Worm (Caenorhabditis elegans) whole organism, L1 larva: Measurements from ENCODE around the gene F09F7.5.
A peak's percentile ranks its signal among the peaks of the same experiment; 100 is the strongest.

Experiments used
- C16A3.4 ChIP-seq: fragments of 150-350 bp; optimal IDR thresholded peaks from 2 replicates; lab custom pipeline; 2014; ENCODE audit warnings: missing biosample characterization, missing genetic modification characterization
- Y116A8C.19 ChIP-seq: sonication (generic microtip); optimal IDR thresholded peaks from 2 replicates; lab custom pipeline; 2016; ENCODE audit warnings: missing compliant biosample characterization, missing genetic modification characterization, borderline replicate concordance
- alr-1 ChIP-seq: fragments of 200-800 bp; sonication (Bioruptor generic); optimal IDR thresholded peaks from 2 replicates; lab custom pipeline; 2018; ENCODE audit warnings: borderline replicate concordance, mild to moderate bottlenecking, missing genetic modification characterization, missing compliant biosample characterization
- blmp-1 ChIP-seq: fragments of 150-350 bp; optimal IDR thresholded peaks from 2 replicates; lab custom pipeline; 2014; ENCODE audit warnings: missing biosample characterization, missing genetic modification characterization
- ceh-63 ChIP-seq: fragments of 200-800 bp; sonication (Bioruptor generic); optimal IDR thresholded peaks from 2 replicates; lab custom pipeline; 2018; ENCODE audit warnings: mild to moderate bottlenecking, missing genetic modification characterization, missing compliant biosample characterization
- ces-1 ChIP-seq: fragments of 150-350 bp; optimal IDR thresholded peaks from 2 replicates; lab custom pipeline; 2014; ENCODE audit warnings: missing biosample characterization, missing genetic modification reagents, missing genetic modification characterization
- dpl-1 ChIP-seq, 3 experiments: fragments of 150-350 bp in 2 of 3; sonication (generic microtip) in 1 of 3; optimal IDR thresholded peaks; 2 replicates each; lab custom pipeline; 2014 to 2017; ENCODE audit warnings: missing biosample characterization in 3 of 3, missing genetic modification characterization in 3 of 3, missing genetic modification reagents in 3 of 3
- dsc-1 ChIP-seq: sonication (generic microtip); optimal IDR thresholded peaks from 2 replicates; lab custom pipeline; 2016; ENCODE audit warnings: mild to moderate bottlenecking, missing genetic modification characterization, missing compliant biosample characterization
- efl-3 ChIP-seq: fragments of 200-800 bp; sonication (Bioruptor generic); optimal IDR thresholded peaks from 2 replicates; lab custom pipeline; 2018; ENCODE audit warnings: mild to moderate bottlenecking, missing genetic modification characterization, missing compliant biosample characterization
- egl-27 ChIP-seq, 2 experiments: fragments of 150-350 bp in 1 of 2; sonication (generic microtip); optimal IDR thresholded peaks; 3 replicates each; lab custom pipeline; 2017 to 2018; ENCODE audit warnings: missing biosample characterization in 2 of 2, missing genetic modification characterization in 2 of 2, missing genetic modification reagents in 2 of 2
- elt-3 ChIP-seq, 6 experiments: fragments of 150-350 bp in 1 of 6; sonication (generic microtip); optimal IDR thresholded peaks; 2 replicates each; lab custom pipeline; 2017 to 2018; ENCODE audit warnings: missing biosample characterization in 6 of 6, missing genetic modification characterization in 6 of 6, inconsistent platforms in 1 of 6
- fkh-4 ChIP-seq: sonication (generic microtip); optimal IDR thresholded peaks from 2 replicates; lab custom pipeline; 2016; ENCODE audit warnings: missing compliant biosample characterization, missing genetic modification characterization, borderline replicate concordance
- fkh-8 ChIP-seq: sonication (generic microtip); optimal IDR thresholded peaks from 2 replicates; lab custom pipeline; 2016; ENCODE audit warnings: mild to moderate bottlenecking, missing genetic modification characterization, missing compliant biosample characterization
- grh-1 ChIP-seq: fragments of 200-800 bp; sonication (Bioruptor generic); IDR thresholded peaks from 2 replicates; pipeline ENCODE4 v1.3.6; 2022; ENCODE audit warnings: missing genetic modification reagents, missing genetic modification characterization, missing compliant biosample characterization
- hlh-4 ChIP-seq: sonication (generic microtip); optimal IDR thresholded peaks from 2 replicates; lab custom pipeline; 2016; ENCODE audit warnings: mild to moderate bottlenecking, missing genetic modification characterization, missing compliant biosample characterization
- hpl-2 ChIP-seq: fragments of 150-350 bp; optimal IDR thresholded peaks from 2 replicates; lab custom pipeline; 2014; ENCODE audit warnings: missing biosample characterization, missing genetic modification reagents, missing genetic modification characterization
- irx-1 ChIP-seq: sonication (generic microtip); optimal IDR thresholded peaks from 2 replicates; lab custom pipeline; 2016; ENCODE audit warnings: missing genetic modification characterization, missing compliant biosample characterization
- isw-1 ChIP-seq: fragments of 200-800 bp; sonication (Bioruptor generic); IDR thresholded peaks from 2 replicates; pipeline ENCODE4 v1.3.6; 2022; ENCODE audit warnings: missing genetic modification characterization, missing compliant biosample characterization
- lin-13 ChIP-seq: fragments of 150-350 bp; optimal IDR thresholded peaks from 2 replicates; lab custom pipeline; 2014; ENCODE audit warnings: missing biosample characterization, missing genetic modification reagents, missing genetic modification characterization
- lin-14 ChIP-seq: fragments of 200-800 bp; sonication (Bioruptor generic); optimal IDR thresholded peaks from 2 replicates; lab custom pipeline; 2018; ENCODE audit warnings: mild to moderate bottlenecking, missing genetic modification characterization, moderate library complexity, missing compliant biosample characterization
- lin-15B ChIP-seq: fragments of 150-350 bp; sonication (generic microtip); optimal IDR thresholded peaks from 3 replicates; lab custom pipeline; 2014; ENCODE audit warnings: missing biosample characterization, missing genetic modification characterization
- lin-35 ChIP-seq, 2 experiments: fragments of 150-350 bp; optimal IDR thresholded peaks; 2 replicates each; lab custom pipeline; 2014; ENCODE audit warnings: missing biosample characterization in 2 of 2, missing genetic modification characterization in 2 of 2, missing genetic modification reagents in 2 of 2
- lir-3 ChIP-seq: sonication (generic microtip); optimal IDR thresholded peaks from 2 replicates; lab custom pipeline; 2016; ENCODE audit warnings: mild to moderate bottlenecking, missing genetic modification characterization, moderate library complexity, missing compliant biosample characterization; ENCODE audit not compliant: poor library complexity
- lsy-2 ChIP-seq, 2 experiments: fragments of 150-350 bp; optimal IDR thresholded peaks; 2 replicates each; lab custom pipeline; 2014; ENCODE audit warnings: missing biosample characterization in 2 of 2, missing genetic modification characterization in 2 of 2
- mdl-1 ChIP-seq, 2 experiments: fragments of 150-350 bp; optimal IDR thresholded peaks; 2 replicates each; lab custom pipeline; 2014 to 2017; ENCODE audit warnings: missing biosample characterization in 2 of 2, missing genetic modification characterization in 2 of 2, inconsistent platforms in 1 of 2
- mep-1 ChIP-seq: fragments of 150-350 bp; optimal IDR thresholded peaks from 2 replicates; lab custom pipeline; 2014; ENCODE audit warnings: missing biosample characterization, missing genetic modification characterization
- nhr-19 ChIP-seq: fragments of 200-800 bp; sonication (Bioruptor generic); conservative IDR thresholded peaks from 2 replicates; pipeline ENCODE4 v1.3.6; 2022; ENCODE audit warnings: missing genetic modification characterization, missing compliant biosample characterization
- nhr-20 ChIP-seq: sonication (generic microtip); optimal IDR thresholded peaks from 2 replicates; lab custom pipeline; 2016; ENCODE audit warnings: mild to moderate bottlenecking, missing genetic modification characterization, missing compliant biosample characterization
- nhr-47 ChIP-seq: sonication (generic microtip); optimal IDR thresholded peaks from 2 replicates; lab custom pipeline; 2016; ENCODE audit warnings: mild to moderate bottlenecking, missing genetic modification characterization, moderate library complexity, missing compliant biosample characterization
- nhr-71 ChIP-seq: sonication (generic microtip); optimal IDR thresholded peaks from 2 replicates; lab custom pipeline; 2016; ENCODE audit warnings: mild to moderate bottlenecking, missing genetic modification characterization, moderate library complexity, missing compliant biosample characterization
- nhr-76 ChIP-seq: sonication (generic microtip); optimal IDR thresholded peaks from 2 replicates; lab custom pipeline; 2017; ENCODE audit warnings: missing biosample characterization, missing genetic modification characterization
- nhr-84 ChIP-seq: sonication (generic microtip); optimal IDR thresholded peaks from 2 replicates; lab custom pipeline; 2017; ENCODE audit warnings: missing biosample characterization, missing genetic modification characterization
- nhr-85 ChIP-seq: sonication (generic microtip); peaks from one replicate; lab custom pipeline; 2016; ENCODE audit warnings: missing genetic modification characterization, inconsistent platforms, missing compliant biosample characterization
- nhr-90 ChIP-seq: sonication (generic microtip); optimal IDR thresholded peaks from 2 replicates; lab custom pipeline; 2016; ENCODE audit warnings: mild to moderate bottlenecking, missing genetic modification characterization, missing compliant biosample characterization; ENCODE audit not compliant: poor library complexity
- pax-3 ChIP-seq: fragments of 200-800 bp; sonication (Bioruptor generic); optimal IDR thresholded peaks from 2 replicates; lab custom pipeline; 2018; ENCODE audit warnings: mild to moderate bottlenecking, missing genetic modification characterization, moderate library complexity, missing compliant biosample characterization
- skn-1 ChIP-seq: fragments of 150-350 bp; optimal IDR thresholded peaks from 2 replicates; lab custom pipeline; 2014; ENCODE audit warnings: missing biosample characterization, missing genetic modification characterization
- snpc-4 ChIP-seq: fragments of 150-350 bp; optimal IDR thresholded peaks from 2 replicates; lab custom pipeline; 2014; ENCODE audit warnings: missing biosample characterization, missing genetic modification characterization
- snu-23 ChIP-seq: sonication (generic microtip); optimal IDR thresholded peaks from 2 replicates; lab custom pipeline; 2016; ENCODE audit warnings: missing genetic modification characterization, missing compliant biosample characterization
- sox-4 ChIP-seq: sonication (generic microtip); optimal IDR thresholded peaks from 2 replicates; lab custom pipeline; 2016; ENCODE audit warnings: missing genetic modification characterization, missing compliant biosample characterization
- sptf-1 ChIP-seq: fragments of 150-350 bp; optimal IDR thresholded peaks from 2 replicates; lab custom pipeline; 2014; ENCODE audit warnings: missing biosample characterization, missing genetic modification characterization
- tbx-2 ChIP-seq: sonication (generic microtip); optimal IDR thresholded peaks from 2 replicates; lab custom pipeline; 2016; ENCODE audit warnings: missing genetic modification characterization, missing compliant biosample characterization
- unc-130 ChIP-seq: fragments of 150-350 bp; optimal IDR thresholded peaks from 2 replicates; lab custom pipeline; 2017; ENCODE audit warnings: missing biosample characterization, missing genetic modification characterization, inconsistent platforms
- unc-30 ChIP-seq: sonication (generic microtip); optimal IDR thresholded peaks from 2 replicates; lab custom pipeline; 2017; ENCODE audit warnings: missing biosample characterization, missing genetic modification characterization
- unc-62 ChIP-seq: fragments of 150-350 bp; optimal IDR thresholded peaks from 2 replicates; lab custom pipeline; 2014; ENCODE audit warnings: missing biosample characterization, missing genetic modification reagents, missing genetic modification characterization
- unc-86 ChIP-seq: sonication (generic microtip); optimal IDR thresholded peaks from 2 replicates; lab custom pipeline; 2016; ENCODE audit warnings: missing genetic modification characterization, missing compliant biosample characterization
- unc-98 ChIP-seq: fragments of 200-800 bp; sonication (Bioruptor generic); IDR thresholded peaks from 2 replicates; pipeline ENCODE4 v1.3.6; 2022; ENCODE audit warnings: missing genetic modification characterization, missing compliant biosample characterization
- xbp-1 ChIP-seq: sonication (generic microtip); optimal IDR thresholded peaks from 2 replicates; lab custom pipeline; 2016; ENCODE audit warnings: missing genetic modification characterization, missing compliant biosample characterization
- ztf-11 ChIP-seq, 2 experiments: sonication (generic microtip); optimal IDR thresholded peaks; 2 replicates each; lab custom pipeline; 2016 to 2017; ENCODE audit warnings: missing genetic modification characterization in 2 of 2, missing biosample characterization in 1 of 2, missing compliant biosample characterization in 1 of 2

F09F7.5 gene

ce11 chrIII:5500732-5501131 lies 46.1 kb upstream of the F09F7.5 start (continued):
- TF ChIP-seq irx-1 (tag; lab: Kevin White, UChicago), result no peak
- TF ChIP-seq unc-62 (GFP tag; lab: Kevin White, UChicago), result no peak
- TF ChIP-seq pax-3, result peak; percentile 83
- TF ChIP-seq Y116A8C.19 (tag; lab: Kevin White, UChicago), result no peak
- peak; percentile 8 for TF ChIP-seq unc-86 (tag; lab: Kevin White, UChicago)
- TF ChIP-seq isw-1, result no peak
- no peak for TF ChIP-seq ces-1 (GFP tag; lab: Kevin White, UChicago)
- TF ChIP-seq hpl-2 (GFP tag; lab: Kevin White, UChicago), result no peak
- TF ChIP-seq grh-1 (GFP tag; lab: Robert Waterston, UW), result no peak
- TF ChIP-seq nhr-20 (tag; lab: Kevin White, UChicago), result peak; percentile 19
- TF ChIP-seq nhr-84 (tag; lab: Kevin White, UChicago), result no peak
- TF ChIP-seq unc-98 (GFP tag; lab: Robert Waterston, UW), result no peak
- TF ChIP-seq hlh-4 (tag; lab: Kevin White, UChicago), result no peak
- no peak for TF ChIP-seq dpl-1 (GFP tag; optimal IDR thresholded peaks at IDR 0.05; lab: Kevin White, UChicago)
- peak; percentile 77 for TF ChIP-seq nhr-71 (tag; lab: Kevin White, UChicago)
- TF ChIP-seq fkh-4 (tag; lab: Kevin White, UChicago), result peak; percentile 58
- TF ChIP-seq lsy-2 (tag; optimal IDR thresholded peaks at IDR 0.05; lab: Kevin White, UChicago), result peak; percentile 7 to 19
- no peak for TF ChIP-seq lin-13 (GFP tag; lab: Kevin White, UChicago)
- no peak for TF ChIP-seq C16A3.4
- no peak for TF ChIP-seq tbx-2
- no peak for TF ChIP-seq egl-27 (tag; optimal IDR thresholded peaks at IDR 0.05; lab: Kevin White, UChicago)
- no peak for TF ChIP-seq lir-3 (tag; lab: Kevin White, UChicago)
- TF ChIP-seq snpc-4, result no peak
- TF ChIP-seq lin-15B (tag; lab: Kevin White, UChicago), result no peak
- peak; percentile 80 for TF ChIP-seq sox-4

ce11 chrIII:5501358-5502287 lies 45.2 kb upstream of the F09F7.5 start, which contains the start of gene R02F2.1:
Gene R02F2.1, plus strand, starts transcription at chrIII:5501885.
- peak; percentile 78 for TF ChIP-seq snu-23 (GFP tag; lab: Kevin White, UChicago)
- TF ChIP-seq xbp-1, result peak; percentile 14
- TF ChIP-seq nhr-90, result peak; percentile 66
- no peak for TF ChIP-seq nhr-76 (tag; lab: Kevin White, UChicago)
- TF ChIP-seq tbx-2, result peak; percentile 38
- TF ChIP-seq nhr-20 (tag; lab: Kevin White, UChicago), result peak; percentile 76
- peak; percentile 79 for TF ChIP-seq dsc-1 (tag; lab: Kevin White, UChicago)
- TF ChIP-seq unc-130, result peak; percentile 21
- peak; percentile 80 for TF ChIP-seq nhr-85 (tag; lab: Kevin White, UChicago)
- TF ChIP-seq mdl-1 (tag; optimal IDR thresholded peaks at IDR 0.05; lab: Kevin White, UChicago), result peak in 1 of 2 experiments; percentile 84
- peak; percentile 49 for TF ChIP-seq mep-1 (tag; lab: Kevin White, UChicago)
- peak; percentile 14 to 54 (median 50) for TF ChIP-seq dpl-1 (GFP tag; optimal IDR thresholded peaks at IDR 0.05; lab: Kevin White, UChicago)
- TF ChIP-seq alr-1 (tag; lab: Kevin White, UChicago), result no peak
- TF ChIP-seq lsy-2 (tag; optimal IDR thresholded peaks at IDR 0.05; lab: Kevin White, UChicago), result peak; percentile 7 to 45
- TF ChIP-seq elt-3 (tag; optimal IDR thresholded peaks at IDR 0.05; lab: Kevin White, UChicago), result peak in 2 of 6 experiments; percentile 19 to 58
- peak; percentile 21 to 87 for TF ChIP-seq lin-35 (GFP tag; optimal IDR thresholded peaks at IDR 0.05; lab: Kevin White, UChicago)
- peak; percentile 16 for TF ChIP-seq skn-1 (tag; lab: Kevin White, UChicago)
- peak; percentile 60 for TF ChIP-seq blmp-1 (tag; lab: Kevin White, UChicago)
- no peak for TF ChIP-seq ceh-63 (GFP tag; lab: Kevin White, UChicago)
- TF ChIP-seq nhr-19 (GFP tag; lab: Robert Waterston, UW), result peak; percentile 52
- peak; percentile 24 for TF ChIP-seq C16A3.4
- peak in 1 of 2 experiments; percentile 14 for TF ChIP-seq ztf-11 (tag; optimal IDR thresholded peaks at IDR 0.05; lab: Kevin White, UChicago)
- peak; percentile 63 for TF ChIP-seq lin-14
- no peak for TF ChIP-seq efl-3 (GFP tag; lab: Kevin White, UChicago)
- no peak for TF ChIP-seq sptf-1 (tag; lab: Kevin White, UChicago)
- peak; percentile 69 for TF ChIP-seq fkh-8 (tag; lab: Kevin White, UChicago)
- no peak for TF ChIP-seq isw-1
- no peak for TF ChIP-seq nhr-84 (tag; lab: Kevin White, UChicago)
- peak; percentile 40 for TF ChIP-seq nhr-47 (tag; lab: Kevin White, UChicago)
- TF ChIP-seq unc-30, result no peak
- peak; percentile 44 for TF ChIP-seq sox-4
